Worm (Caenorhabditis elegans) whole organism, midembryonic: ENCODE data around the gene srz-61.

Experiments
- T22C8.4 ChIP-seq: fragments of 200-800 bp; sonication (Bioruptor generic); IDR thresholded peaks from 2 replicates; pipeline ENCODE4 v1.3.6; 2022; ENCODE audit warnings: missing genetic modification characterization, missing compliant biosample characterization
- ztf-29 ChIP-seq: fragments of 200-800 bp; sonication (Bioruptor generic); IDR thresholded peaks from 2 replicates; pipeline ENCODE4 v1.3.6; 2022; ENCODE audit warnings: missing genetic modification reagents, missing genetic modification characterization, missing compliant biosample characterization

ce11 chrIV:16310103-16310502, 10.9 kb upstream of the srz-61 start:
- TF ChIP-seq ztf-29 (GFP tag; lab: Robert Waterston, UW) (no peak), T22C8.4 (no peak)
